Fruit fly (Drosophila melanogaster) whole organism, wandering third instar larva: ENCODE data around the gene CG6168.
A peak's percentile ranks its signal among the peaks of the same experiment; 100 is the strongest.

ENCODE experiments used
- Hr78 ChIP-seq: fragments of >200 bp; optimal IDR thresholded peaks from 2 replicates; lab custom pipeline; 2017; ENCODE audit warnings: missing biosample characterization, missing genetic modification characterization
- OdsH ChIP-seq: fragments of 200-800 bp; sonication (Bioruptor generic); optimal IDR thresholded peaks from 2 replicates; lab custom pipeline; 2016; ENCODE audit warnings: missing biosample characterization, mild to moderate bottlenecking, missing genetic modification characterization
- fru ChIP-seq: fragments of 200-800 bp; sonication (Bioruptor generic); optimal IDR thresholded peaks from 3 replicates; lab custom pipeline; 2016; ENCODE audit warnings: missing biosample characterization, mild to moderate bottlenecking, missing genetic modification characterization
- pan ChIP-seq: fragments of >200 bp; optimal IDR thresholded peaks from 2 replicates; lab custom pipeline; 2017
- sv ChIP-seq: fragments of 200-800 bp; sonication (Bioruptor generic); optimal IDR thresholded peaks from 3 replicates; lab custom pipeline; 2016; ENCODE audit warnings: missing biosample characterization, missing genetic modification characterization
- usp ChIP-seq: fragments of >200 bp; optimal IDR thresholded peaks from 2 replicates; lab custom pipeline; 2017; ENCODE audit warnings: missing biosample characterization, missing genetic modification characterization

DNA sequence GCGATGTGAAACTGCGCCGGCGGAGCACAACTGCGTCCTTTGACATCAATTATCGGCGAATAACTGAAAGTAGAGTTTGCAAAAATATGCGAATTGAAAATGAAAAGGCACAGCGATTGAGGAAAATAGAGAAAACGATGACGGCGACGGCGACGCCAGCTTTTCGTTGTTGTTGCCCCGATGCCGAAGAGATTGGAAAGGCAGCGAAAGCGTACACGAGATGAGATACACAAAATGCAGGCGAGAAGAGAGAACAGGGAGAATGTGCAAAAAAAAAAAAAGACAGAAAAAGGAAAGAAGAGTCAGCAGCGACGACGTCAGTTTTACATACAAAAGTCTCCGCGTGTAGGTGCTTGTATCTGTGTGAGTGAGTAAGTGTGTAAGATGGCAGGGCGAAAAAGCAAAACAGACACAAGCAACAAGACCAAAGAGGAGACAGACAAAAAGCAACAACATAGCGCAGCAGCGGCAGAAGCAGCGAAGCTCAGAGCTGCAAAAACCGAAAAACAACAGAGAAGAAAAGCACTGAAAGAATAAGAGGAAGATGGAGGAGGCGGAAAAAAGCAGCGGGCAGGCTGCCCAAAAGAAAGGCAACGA lies 43.4 kb upstream of the CG6168 start, which contains the start of gene CG6163:
- TF ChIP-seq usp (GFP tag; lab: Kevin White, UChicago) (no peak), Hr78 (GFP tag; lab: Kevin White, UChicago) (no peak), fru (GFP tag; lab: Kevin White, UChicago) (peak; percentile 42), sv (GFP tag; lab: Kevin White, UChicago) (no peak), pan (lab: Kevin White, UChicago) (no peak), OdsH (GFP tag; lab: Kevin White, UChicago) (no peak)
